ENCODE assay signal across 1 fruit fly cellular context in the genomic region with DNA sequence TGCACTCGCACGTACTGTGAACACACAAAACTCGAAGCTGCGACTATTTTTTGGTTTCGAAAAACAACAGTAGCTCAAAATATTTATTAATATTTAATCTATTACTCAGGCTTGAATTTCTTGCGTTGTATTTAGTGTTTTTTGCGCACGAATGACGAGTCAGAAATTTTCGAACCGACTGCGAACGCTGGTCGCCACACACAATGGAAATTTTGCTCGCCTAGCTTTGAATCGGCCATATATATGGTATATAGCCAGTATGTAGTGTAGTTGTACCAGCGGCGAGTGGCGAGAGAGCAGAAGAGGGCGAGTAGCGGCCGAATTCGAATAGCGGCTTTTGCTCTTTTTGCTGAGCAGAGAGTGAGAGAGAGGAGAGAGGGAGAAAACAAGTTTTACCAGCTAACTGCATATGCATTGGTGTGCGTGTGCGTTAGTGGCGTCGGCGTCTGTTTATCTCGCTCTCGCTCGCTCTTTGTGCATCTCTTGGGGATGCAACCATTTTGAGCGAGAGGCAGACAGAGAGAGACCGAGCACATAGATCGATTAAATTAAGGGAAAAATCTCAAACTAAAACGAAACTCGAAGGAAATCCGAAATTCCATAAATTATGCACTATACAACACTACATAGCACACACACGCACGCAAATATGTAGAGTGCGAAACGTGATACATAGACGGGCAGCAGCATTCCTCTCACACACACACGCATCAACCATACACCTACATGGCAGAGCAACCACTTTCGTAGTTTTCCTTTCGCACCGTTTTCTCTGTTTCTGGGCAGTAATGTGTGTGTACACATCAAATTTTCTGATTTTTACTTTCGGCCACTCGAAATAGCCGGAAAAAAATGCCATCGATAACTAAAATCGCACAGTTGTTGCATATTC.
TF ChIP-seq lines count a peak whose summit lies in the region.

No protein-coding gene starts in this region.

TF ChIP-seq in whole organism, embryonic, 481 proteins besides CTCF, POLR2A, EP300 and RAD21 (continued from another document and continues in another):
- TF ChIP-seq CG6791 (GFP tag; IDR thresholded peaks at IDR 0.05; lab: Robert Waterston, UW; ENCODE audit: partially characterized antibody) (peak; percentile 63; the same call in 1 of the 3 replicates), CG6813 (GFP tag; optimal IDR thresholded peaks at IDR 0.05; lab: Kevin White, UChicago) (no peak), stc (GFP tag; IDR thresholded peaks at IDR 0.05; lab: Robert Waterston, UW) (no peak), CoRest (tag; optimal IDR thresholded peaks at IDR 0.05; lab: Kevin White, UChicago) (peak; percentile 24), inv (GFP tag; IDR thresholded peaks at IDR 0.05; lab: Robert Waterston, UW; ENCODE audit: partially characterized antibody) (no peak), tx (GFP tag; optimal IDR thresholded peaks at IDR 0.05; lab: Kevin White, UChicago) (no peak), Sry-δ (GFP tag; optimal IDR thresholded peaks at IDR 0.05; lab: Kevin White, UChicago) (peak; percentile 2), scrt (GFP tag; optimal IDR thresholded peaks at IDR 0.05; lab: Kevin White, UChicago) (peak; percentile 13), CG10209 (GFP tag; optimal IDR thresholded peaks at IDR 0.05; lab: Kevin White, UChicago) (no peak), Bgb (GFP tag; IDR thresholded peaks at IDR 0.05; lab: Robert Waterston, UW; ENCODE audit: partially characterized antibody) (0 out of 2 replicates have a peak, but pooled peaks have one; percentile 11), knrl (GFP tag; IDR thresholded peaks at IDR 0.05; lab: Robert Waterston, UW; ENCODE audit: partially characterized antibody) (no peak), CG15479 (GFP tag; optimal IDR thresholded peaks at IDR 0.05; lab: Kevin White, UChicago) (peak; percentile 50), Opbp (GFP tag; IDR thresholded peaks at IDR 0.05; lab: Robert Waterston, UW; ENCODE audit: partially characterized antibody) (peak; percentile 9; the same call in 1 of the 3 replicates), CG32532 (GFP tag; IDR thresholded peaks at IDR 0.05; lab: Robert Waterston, UW) (peak; percentile 53; the same call in 1 of the 2 replicates), CG1832 (GFP tag; optimal IDR thresholded peaks at IDR 0.05; lab: Kevin White, UChicago) (peak; percentile 77), CG43689 (GFP tag; IDR thresholded peaks at IDR 0.05; lab: Robert Waterston, UW) (no peak), CG3163 (GFP tag; optimal IDR thresholded peaks at IDR 0.05; lab: Kevin White, UChicago) (peak; percentile 88), CG15269 (tag; optimal IDR thresholded peaks at IDR 0.05; lab: Kevin White, UChicago) (no peak), crol (GFP tag; IDR thresholded peaks at IDR 0.05; lab: Robert Waterston, UW) (peak; percentile 57), Dek (tag; optimal IDR thresholded peaks at IDR 0.05; lab: Kevin White, UChicago) (peak; percentile 16), CG13296 (GFP tag; optimal IDR thresholded peaks at IDR 0.05; lab: Kevin White, UChicago) (no peak), Max (GFP tag; optimal IDR thresholded peaks at IDR 0.05; lab: Kevin White, UChicago) (peak; percentile 41), corto (GFP tag; optimal IDR thresholded peaks at IDR 0.05; lab: Kevin White, UChicago) (peak; percentile 63), zf30C (GFP tag; optimal IDR thresholded peaks at IDR 0.05; lab: Kevin White, UChicago) (peak; percentile 35), chinmo (GFP tag; IDR thresholded peaks at IDR 0.05; lab: Robert Waterston, UW; ENCODE audit: partially characterized antibody) (peak; percentile 97), zen2 (GFP tag; IDR thresholded peaks at IDR 0.05; lab: Robert Waterston, UW; ENCODE audit: partially characterized antibody) (peak; percentile 60; the same call in 2 of the 3 replicates), eyg (GFP tag; optimal IDR thresholded peaks at IDR 0.05; lab: Kevin White, UChicago) (no peak), CG30403 (GFP tag; optimal IDR thresholded peaks at IDR 0.05; lab: Kevin White, UChicago) (peak; percentile 5), Optix (GFP tag; IDR thresholded peaks at IDR 0.05; lab: Robert Waterston, UW) (0 out of 3 replicates have a peak, but pooled peaks have one; percentile 22), rib (GFP tag; IDR thresholded peaks at IDR 0.05; lab: Robert Waterston, UW) (0 out of 2 replicates have a peak, but pooled peaks have one; percentile 43), lab (GFP tag; optimal IDR thresholded peaks at IDR 0.05; lab: Kevin White, UChicago) (peak; percentile 13), Atf6 (GFP tag; IDR thresholded peaks at IDR 0.05; lab: Robert Waterston, UW) (peak; percentile 36; the same call in 1 of the 2 replicates), fru (optimal IDR thresholded peaks at IDR 0.05; lab: Kevin White, UChicago) (peak; percentile 36), CG34376 (GFP tag; optimal IDR thresholded peaks at IDR 0.05; lab: Kevin White, UChicago) (no peak), Doc3 (GFP tag; IDR thresholded peaks at IDR 0.05; lab: Robert Waterston, UW; ENCODE audit: partially characterized antibody) (peak; percentile 30; the same call in 1 of the 3 replicates), HHEX (GFP tag; optimal IDR thresholded peaks at IDR 0.05; lab: Kevin White, UChicago) (peak; percentile 11), sr (GFP tag; IDR thresholded peaks at IDR 0.05; lab: Robert Waterston, UW) (peak; percentile 35; the same call in 1 of the 3 replicates), sens (GFP tag; lab: Kevin White, UChicago) (peak; percentile 53), Rfx (GFP tag; IDR thresholded peaks at IDR 0.05; lab: Robert Waterston, UW) (peak; percentile 62), ranshi (GFP tag; IDR thresholded peaks at IDR 0.05; lab: Robert Waterston, UW) (peak; percentile 16; the same call in 1 of the 2 replicates), Eip74EF (GFP tag; optimal IDR thresholded peaks at IDR 0.05; lab: Kevin White, UChicago) (peak in 1 of 2 experiments; percentile 46), klu (GFP tag; IDR thresholded peaks at IDR 0.05; lab: Robert Waterston, UW) (no peak), HmgD (GFP tag; optimal IDR thresholded peaks at IDR 0.05; lab: Kevin White, UChicago) (peak; percentile 14), fd3F (GFP tag; optimal IDR thresholded peaks at IDR 0.05; lab: Kevin White, UChicago) (no peak), z (GFP tag; IDR thresholded peaks at IDR 0.05; lab: Robert Waterston, UW) (peak; percentile 88), chm (GFP tag; IDR thresholded peaks at IDR 0.05; lab: Robert Waterston, UW) (peak; percentile 49), CG10431 (GFP tag; optimal IDR thresholded peaks at IDR 0.05; lab: Kevin White, UChicago) (peak; percentile 99), zfh1 (GFP tag; IDR thresholded peaks at IDR 0.05; lab: Robert Waterston, UW) (peak; percentile 25; the same call in 1 of the 3 replicates), Trl (optimal IDR thresholded peaks at IDR 0.05; lab: Kevin White, UChicago) (peak; percentile 98 to 100), Trl (GFP tag; optimal IDR thresholded peaks at IDR 0.05; lab: Kevin White, UChicago) (peak; percentile 74), HLH54F (GFP tag; optimal IDR thresholded peaks at IDR 0.05; lab: Kevin White, UChicago) (no peak), sug (tag; optimal IDR thresholded peaks at IDR 0.05; lab: Kevin White, UChicago) (peak; percentile 12), NfI (GFP tag; optimal IDR thresholded peaks at IDR 0.05; lab: Kevin White, UChicago) (no peak), tna (GFP tag; IDR thresholded peaks at IDR 0.05; lab: Robert Waterston, UW; ENCODE audit: partially characterized antibody) (peak; percentile 39; the same call in 1 of the 2 replicates), dan (GFP tag; IDR thresholded peaks at IDR 0.05; lab: Robert Waterston, UW) (no peak), Chrac-16 (GFP tag; optimal IDR thresholded peaks at IDR 0.05; lab: Kevin White, UChicago) (no peak), lbe (GFP tag; optimal IDR thresholded peaks at IDR 0.05; lab: Kevin White, UChicago) (peak; percentile 15), row (GFP tag; IDR thresholded peaks at IDR 0.05; lab: Robert Waterston, UW) (peak; percentile 36; the same call in 1 of the 3 replicates), H2.0 (GFP tag; IDR thresholded peaks at IDR 0.05; lab: Robert Waterston, UW) (no peak), CG18476 (GFP tag; optimal IDR thresholded peaks at IDR 0.05; lab: Kevin White, UChicago) (peak; percentile 1), Jarid2 (GFP tag; optimal IDR thresholded peaks at IDR 0.05; lab: Kevin White, UChicago) (peak; percentile 14), onecut (GFP tag; IDR thresholded peaks at IDR 0.05; lab: Robert Waterston, UW) (peak; percentile 88), sna (GFP tag; IDR thresholded peaks at IDR 0.05; lab: Robert Waterston, UW; ENCODE audit: partially characterized antibody) (0 out of 2 replicates have a peak, but pooled peaks have one; percentile 18), D19B (GFP tag; optimal IDR thresholded peaks at IDR 0.05; lab: Kevin White, UChicago) (peak; percentile 16), her (GFP tag; optimal IDR thresholded peaks at IDR 0.05; lab: Kevin White, UChicago) (peak; percentile 40), otp (GFP tag; IDR thresholded peaks at IDR 0.05; lab: Robert Waterston, UW) (peak; percentile 35; the same call in 1 of the 3 replicates), wdn (GFP tag; IDR thresholded peaks at IDR 0.05; lab: Robert Waterston, UW) (no peak; the same call in 1 of the 2 replicates), fd102C (GFP tag; optimal IDR thresholded peaks at IDR 0.05; lab: Kevin White, UChicago) (no peak), CG13287 (GFP tag; IDR thresholded peaks at IDR 0.05; lab: Robert Waterston, UW; ENCODE audit: partially characterized antibody) (peak; percentile 35), unc-4 (GFP tag; IDR thresholded peaks at IDR 0.05; lab: Robert Waterston, UW; ENCODE audit: partially characterized antibody) (0 out of 2 replicates have a peak, but pooled peaks have one; percentile 30), seq (GFP tag; IDR thresholded peaks at IDR 0.05; lab: Robert Waterston, UW) (peak; percentile 64; the same call in 1 of the 2 replicates), gfzf (GFP tag; optimal IDR thresholded peaks at IDR 0.05; lab: Kevin White, UChicago) (peak; percentile 5), ab (GFP tag; optimal IDR thresholded peaks at IDR 0.05; lab: Kevin White, UChicago) (no peak), HLH3B (GFP tag; IDR thresholded peaks at IDR 0.05; lab: Robert Waterston, UW) (no peak), grn (GFP tag; optimal IDR thresholded peaks at IDR 0.05; lab: Kevin White, UChicago) (peak; percentile 54), hbn (GFP tag; IDR thresholded peaks at IDR 0.05; lab: Robert Waterston, UW; ENCODE audit: partially characterized antibody) (0 out of 2 replicates have a peak, but pooled peaks have one; percentile 46), Xrp1 (GFP tag; IDR thresholded peaks at IDR 0.05; lab: Robert Waterston, UW) (0 out of 2 replicates have a peak, but pooled peaks have one; percentile 4), CG8478 (optimal IDR thresholded peaks at IDR 0.05; lab: Kevin White, UChicago) (peak; percentile 48), CG8290 (GFP tag; optimal IDR thresholded peaks at IDR 0.05; lab: Kevin White, UChicago) (no peak), CG8290 (tag; optimal IDR thresholded peaks at IDR 0.05; lab: Kevin White, UChicago) (peak in 1 of 2 experiments; percentile 64), kni (GFP tag; optimal IDR thresholded peaks at IDR 0.05; lab: Kevin White, UChicago) (peak; percentile 37), CG9876 (GFP tag; optimal IDR thresholded peaks at IDR 0.05; lab: Kevin White, UChicago) (peak; percentile 17), cwo (GFP tag; optimal IDR thresholded peaks at IDR 0.05; lab: Kevin White, UChicago) (peak; percentile 9), CG7839 (tag; optimal IDR thresholded peaks at IDR 0.05; lab: Kevin White, UChicago) (peak; percentile 32), CG2202 (tag; optimal IDR thresholded peaks at IDR 0.05; lab: Kevin White, UChicago) (no peak), Fer1 (GFP tag; optimal IDR thresholded peaks at IDR 0.05; lab: Kevin White, UChicago) (no peak), grau (tag; optimal IDR thresholded peaks at IDR 0.05; lab: Kevin White, UChicago) (peak; percentile 20), CG2120 (GFP tag; optimal IDR thresholded peaks at IDR 0.05; lab: Kevin White, UChicago) (peak; percentile 17), sqz (GFP tag; optimal IDR thresholded peaks at IDR 0.05; lab: Kevin White, UChicago) (peak; percentile 18), Deaf1 (tag; optimal IDR thresholded peaks at IDR 0.05; lab: Kevin White, UChicago) (peak; percentile 20), Adf1 (GFP tag; IDR thresholded peaks at IDR 0.05; lab: Robert Waterston, UW) (peak; percentile 68), CG11504 (tag; optimal IDR thresholded peaks at IDR 0.05; lab: Kevin White, UChicago) (peak; percentile 4), dmrt11E (tag; optimal IDR thresholded peaks at IDR 0.05; lab: Kevin White, UChicago) (no peak), sob (GFP tag; IDR thresholded peaks at IDR 0.05; lab: Robert Waterston, UW) (0 out of 2 replicates have a peak, but pooled peaks have one; percentile 5), NC2α (GFP tag; optimal IDR thresholded peaks at IDR 0.05; lab: Kevin White, UChicago) (no peak), pho (GFP tag; optimal IDR thresholded peaks at IDR 0.05; lab: Kevin White, UChicago) (no peak), CG18599 (GFP tag; optimal IDR thresholded peaks at IDR 0.05; lab: Kevin White, UChicago) (peak; percentile 47), CG16813 (GFP tag; IDR thresholded peaks at IDR 0.05; lab: Robert Waterston, UW; ENCODE audit: partially characterized antibody) (peak; percentile 28; the same call in 1 of the 3 replicates), pros (GFP tag; optimal IDR thresholded peaks at IDR 0.05; lab: Kevin White, UChicago) (peak; percentile 87), CG30020 (tag; optimal IDR thresholded peaks at IDR 0.05; lab: Kevin White, UChicago) (no peak), HLH4C (GFP tag; IDR thresholded peaks at IDR 0.05; lab: Robert Waterston, UW; ENCODE audit: partially characterized antibody) (peak; percentile 45; the same call in 1 of the 3 replicates), nerfin-1 (tag; optimal IDR thresholded peaks at IDR 0.05; lab: Kevin White, UChicago) (peak; percentile 57), CG10267 (tag; optimal IDR thresholded peaks at IDR 0.05; lab: Kevin White, UChicago) (peak; percentile 82), CG13894 (tag; optimal IDR thresholded peaks at IDR 0.05; lab: Kevin White, UChicago) (peak; percentile 11), Dbx (GFP tag; IDR thresholded peaks at IDR 0.05; lab: Robert Waterston, UW) (peak; percentile 26; the same call in 1 of the 3 replicates), fd96Cb (tag; optimal IDR thresholded peaks at IDR 0.05; lab: Kevin White, UChicago) (no peak), CG3281 (GFP tag; optimal IDR thresholded peaks at IDR 0.05; lab: Kevin White, UChicago) (peak; percentile 45), CG7963 (GFP tag; IDR thresholded peaks at IDR 0.05; lab: Robert Waterston, UW; ENCODE audit: partially characterized antibody) (no peak), CG9932 (GFP tag; IDR thresholded peaks at IDR 0.05; lab: Robert Waterston, UW) (peak; percentile 41; the same call in 1 of the 2 replicates), Drgx (GFP tag; IDR thresholded peaks at IDR 0.05; lab: Robert Waterston, UW) (peak; percentile 49), en (GFP tag; optimal IDR thresholded peaks at IDR 0.05; lab: Kevin White, UChicago) (no peak), Hsf (GFP tag; optimal IDR thresholded peaks at IDR 0.05; lab: Kevin White, UChicago) (no peak)
